Fruit fly (Drosophila melanogaster): ENCODE results near the gene CG45089.
A peak's percentile ranks its signal among the peaks of the same experiment; 100 is the strongest.

The CG45089 gene

DNA sequence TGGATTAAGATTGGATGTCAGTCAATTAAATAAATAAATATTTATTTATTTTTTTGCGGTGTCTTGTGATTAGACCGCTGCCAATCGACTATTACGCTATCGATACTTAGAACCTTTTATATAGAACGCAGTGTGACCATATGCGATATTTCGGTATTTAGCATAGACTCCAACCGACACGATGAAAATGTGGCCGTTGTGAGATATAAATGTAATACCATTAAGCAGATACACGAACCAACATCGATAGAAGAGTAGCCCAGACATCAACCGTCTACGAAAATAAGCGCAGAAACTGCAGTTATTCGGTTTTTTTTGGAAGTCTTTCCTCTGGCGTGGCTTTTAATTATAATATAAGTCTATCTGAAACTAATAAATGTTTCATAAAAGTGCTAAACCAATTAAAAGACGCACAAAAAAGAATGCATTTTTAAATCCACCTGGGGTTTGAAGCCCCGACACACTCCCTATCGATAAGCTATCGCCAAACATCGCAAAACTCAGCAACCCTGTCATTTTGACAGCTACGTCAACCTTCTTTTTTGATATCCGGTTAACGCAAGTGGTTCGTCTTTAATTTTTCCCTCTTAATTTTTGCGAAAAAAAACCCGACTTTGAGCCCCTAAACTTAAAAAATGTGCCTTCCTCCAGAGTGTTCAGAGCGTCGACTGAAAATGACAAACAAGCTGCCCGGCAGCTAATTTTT, 39.8 kb upstream of the CG45089 start, which contains the start of the genes Dhdds and RpS14a (continued):
- TF ChIP-seq CG34376 (GFP tag; optimal IDR thresholded peaks at IDR 0.05) = peak; percentile 82
- no peak for TF ChIP-seq bab2 (GFP tag; optimal IDR thresholded peaks at IDR 0.05)
- TF ChIP-seq row (GFP tag; IDR thresholded peaks at IDR 0.05) = peak; percentile 15; the same call in 1 of the 3 replicates
- peak; percentile 71 for TF ChIP-seq CG10267 (tag; optimal IDR thresholded peaks at IDR 0.05)
- no peak for TF ChIP-seq chinmo (GFP tag; IDR thresholded peaks at IDR 0.05; ENCODE audit: partially characterized antibody)
- TF ChIP-seq insv (GFP tag; optimal IDR thresholded peaks at IDR 0.05) = peak in 1 of 2 experiments; percentile 67
- TF ChIP-seq pan (optimal IDR thresholded peaks at IDR 0.05) = no peak
- peak in 1 of 2 experiments; percentile 26 for TF ChIP-seq pan (GFP tag; optimal IDR thresholded peaks at IDR 0.05 in 1 of 2, IDR thresholded peaks at IDR 0.05 in 1 of 2)
- no peak for TF ChIP-seq toy (GFP tag; IDR thresholded peaks at IDR 0.05)
- peak; percentile 15 for TF ChIP-seq CG13424 (tag; optimal IDR thresholded peaks at IDR 0.05)
- peak; percentile 54 for TF ChIP-seq Hsf (GFP tag; optimal IDR thresholded peaks at IDR 0.05)
- TF ChIP-seq Side (GFP tag; optimal IDR thresholded peaks at IDR 0.05) = peak; percentile 45
- peak in 1 of 3 experiments; percentile 44 for TF ChIP-seq Stat92E (GFP tag; optimal IDR thresholded peaks at IDR 0.05)
- peak; percentile 44 for TF ChIP-seq ewg (GFP tag; optimal IDR thresholded peaks at IDR 0.05)
- no peak for TF ChIP-seq Gsc (GFP tag; IDR thresholded peaks at IDR 0.05)
- peak; percentile 14; the same call in 1 of the 2 replicates for TF ChIP-seq CG10366 (GFP tag; IDR thresholded peaks at IDR 0.05)
- TF ChIP-seq CG15479 (GFP tag; optimal IDR thresholded peaks at IDR 0.05) = no peak
- no peak for TF ChIP-seq TFAM (GFP tag; optimal IDR thresholded peaks at IDR 0.05)
- no peak for TF ChIP-seq CG10565 (GFP tag; optimal IDR thresholded peaks at IDR 0.05)
- no peak for TF ChIP-seq CG14050 (GFP tag; IDR thresholded peaks at IDR 0.05)
- peak; percentile 52 for TF ChIP-seq CrebB (tag; optimal IDR thresholded peaks at IDR 0.05)
- peak; percentile 72 for TF ChIP-seq inv (GFP tag; IDR thresholded peaks at IDR 0.05; ENCODE audit: partially characterized antibody)
- no peak for TF ChIP-seq ro (GFP tag; IDR thresholded peaks at IDR 0.05)
- TF ChIP-seq ttk (GFP tag; IDR thresholded peaks at IDR 0.05) = no peak
- peak; percentile 71 for TF ChIP-seq CG9437 (GFP tag; optimal IDR thresholded peaks at IDR 0.05)
- TF ChIP-seq Rfx (GFP tag; IDR thresholded peaks at IDR 0.05) = peak; percentile 53
- TF ChIP-seq Meics (GFP tag; optimal IDR thresholded peaks at IDR 0.05) = peak; percentile 80
- TF ChIP-seq tio (GFP tag; optimal IDR thresholded peaks at IDR 0.05) = no peak
- no peak for TF ChIP-seq hth (optimal IDR thresholded peaks at IDR 0.05)
- no peak for TF ChIP-seq CG10321 (GFP tag; IDR thresholded peaks at IDR 0.05)
- TF ChIP-seq CG12155 (GFP tag; optimal IDR thresholded peaks at IDR 0.05) = peak; percentile 38
- TF ChIP-seq Doc2 (GFP tag; IDR thresholded peaks at IDR 0.05) = no peak
- TF ChIP-seq wek (GFP tag; optimal IDR thresholded peaks at IDR 0.05) = peak; percentile 17
- no peak for TF ChIP-seq so (GFP tag; IDR thresholded peaks at IDR 0.05)
- no peak for TF ChIP-seq run (tag; optimal IDR thresholded peaks at IDR 0.05)
- peak; percentile 36 for TF ChIP-seq sqz (GFP tag; optimal IDR thresholded peaks at IDR 0.05)
- TF ChIP-seq Hr39 (optimal IDR thresholded peaks at IDR 0.05) = no peak
- TF ChIP-seq D (optimal IDR thresholded peaks at IDR 0.05) = no peak
- TF ChIP-seq D (GFP tag; optimal IDR thresholded peaks at IDR 0.05) = peak; percentile 62
- TF ChIP-seq peb (GFP tag; IDR thresholded peaks at IDR 0.05) = no peak
- no peak for TF ChIP-seq C15 (GFP tag; IDR thresholded peaks at IDR 0.05)
- no peak for TF ChIP-seq Dek (tag; optimal IDR thresholded peaks at IDR 0.05)
- TF ChIP-seq ken (GFP tag; IDR thresholded peaks at IDR 0.05) = peak; percentile 4; the same call in 1 of the 3 replicates
- TF ChIP-seq CG3407 (GFP tag; optimal IDR thresholded peaks at IDR 0.05) = peak; percentile 64
- TF ChIP-seq CG12104 (GFP tag; optimal IDR thresholded peaks at IDR 0.05) = peak; percentile 82
- no peak for TF ChIP-seq CG1024 (GFP tag; IDR thresholded peaks at IDR 0.05)
- no peak for TF ChIP-seq ase (GFP tag; IDR thresholded peaks at IDR 0.05)
- TF ChIP-seq CTCF (GFP tag; optimal IDR thresholded peaks at IDR 0.05) = peak; percentile 37
- TF ChIP-seq D19B (GFP tag; optimal IDR thresholded peaks at IDR 0.05) = peak; percentile 47
- TF ChIP-seq ac (GFP tag; optimal IDR thresholded peaks at IDR 0.05) = no peak
- TF ChIP-seq CG18011 (GFP tag; optimal IDR thresholded peaks at IDR 0.05) = peak; percentile 42
- no peak for TF ChIP-seq cas (GFP tag; IDR thresholded peaks at IDR 0.05)

Measured in whole organism, embryonic.